Worm (Caenorhabditis elegans) whole organism, L4 larva: Measurements from ENCODE around the gene mpz-3.
A peak's percentile ranks its signal among the peaks of the same experiment; 100 is the strongest.

ENCODE experiments used
- D1046.2 ChIP-seq: fragments of 200-800 bp; sonication (Bioruptor generic); IDR thresholded peaks from 2 replicates; pipeline ENCODE4 v1.3.6; 2022; ENCODE audit warnings: missing genetic modification characterization, missing compliant biosample characterization
- F26F4.8 ChIP-seq: fragments of 200-800 bp; sonication (Bioruptor generic); conservative IDR thresholded peaks from 2 replicates; pipeline ENCODE4 v1.3.6; 2022; ENCODE audit warnings: missing genetic modification characterization, missing compliant biosample characterization
- F37D6.2 ChIP-seq: sonication (generic microtip); optimal IDR thresholded peaks from 2 replicates; lab custom pipeline; 2016; ENCODE audit warnings: mild to moderate bottlenecking, missing genetic modification characterization, missing compliant biosample characterization
- T20F7.1 ChIP-seq: fragments of 200-800 bp; sonication (Bioruptor generic); optimal IDR thresholded peaks from 2 replicates; lab custom pipeline; 2018; ENCODE audit warnings: mild to moderate bottlenecking, missing genetic modification characterization, missing compliant biosample characterization
- Y5F2A.4 ChIP-seq: fragments of 200-800 bp; sonication (Bioruptor generic); optimal IDR thresholded peaks from 2 replicates; lab custom pipeline; 2018; ENCODE audit warnings: mild to moderate bottlenecking, missing genetic modification characterization, missing compliant biosample characterization
- aha-1 ChIP-seq: fragments of 150-350 bp; peaks from one replicate; lab custom pipeline; 2014; ENCODE audit warnings: missing biosample characterization, missing genetic modification characterization
- ceh-28 ChIP-seq: fragments of 150-350 bp; optimal IDR thresholded peaks from 2 replicates; lab custom pipeline; 2014; ENCODE audit warnings: missing biosample characterization, missing genetic modification reagents, missing genetic modification characterization
- ceh-32 ChIP-seq: sonication (generic microtip); optimal IDR thresholded peaks from 2 replicates; lab custom pipeline; 2016; ENCODE audit warnings: mild to moderate bottlenecking, missing genetic modification characterization, missing compliant biosample characterization; ENCODE audit not compliant: poor library complexity
- ces-1 ChIP-seq: fragments of 150-350 bp; sonication (generic microtip); optimal IDR thresholded peaks from 4 replicates; lab custom pipeline; 2014; ENCODE audit warnings: missing biosample characterization, missing genetic modification reagents, missing genetic modification characterization
- daf-16 ChIP-seq, 3 experiments: sonication (generic microtip); optimal IDR thresholded peaks; 2 replicates each; lab custom pipeline; 2016 to 2017; ENCODE audit warnings: missing genetic modification characterization in 3 of 3, missing genetic modification reagents in 3 of 3, mild to moderate bottlenecking in 2 of 3, missing compliant biosample characterization in 2 of 3, missing biosample characterization in 1 of 3, moderate library complexity in 1 of 3
- dmd-6 ChIP-seq: fragments of 200-800 bp; sonication (Bioruptor generic); IDR thresholded peaks from 2 replicates; pipeline ENCODE4 v1.3.6; 2022; ENCODE audit warnings: missing genetic modification reagents, missing genetic modification characterization, missing compliant biosample characterization
- dmd-9 ChIP-seq: fragments of 200-800 bp; sonication (Bioruptor generic); IDR thresholded peaks from 2 replicates; pipeline ENCODE4 v1.3.6; 2022; ENCODE audit warnings: missing genetic modification reagents, missing genetic modification characterization, missing compliant biosample characterization
- dve-1 ChIP-seq: sonication (generic microtip); optimal IDR thresholded peaks from 2 replicates; lab custom pipeline; 2017; ENCODE audit warnings: antibody characterized with exemption, mild to moderate bottlenecking, missing genetic modification characterization, missing compliant biosample characterization; ENCODE audit not compliant: insufficient read depth
- fos-1 ChIP-seq: fragments of 150-350 bp; optimal IDR thresholded peaks from 2 replicates; lab custom pipeline; 2014; ENCODE audit warnings: missing biosample characterization, missing genetic modification characterization
- hlh-11 ChIP-seq: fragments of 200-800 bp; sonication (Bioruptor generic); optimal IDR thresholded peaks from 2 replicates; lab custom pipeline; 2018; ENCODE audit warnings: mild to moderate bottlenecking, missing genetic modification characterization, missing compliant biosample characterization
- hmg-1.1 ChIP-seq: fragments of 200-800 bp; sonication (Bioruptor generic); IDR thresholded peaks from 2 replicates; pipeline ENCODE4 v1.3.6; 2022; ENCODE audit warnings: missing genetic modification reagents, missing genetic modification characterization, missing compliant biosample characterization
- lin-1 ChIP-seq: fragments of 200-800 bp; sonication (Bioruptor generic); IDR thresholded peaks from 2 replicates; pipeline ENCODE4 v1.3.6; 2022; ENCODE audit warnings: missing genetic modification reagents, missing genetic modification characterization, missing compliant biosample characterization
- madf-5 ChIP-seq, 2 experiments: fragments of 200-800 bp; sonication (Bioruptor generic); IDR thresholded peaks; 2 replicates each; pipeline ENCODE4 v1.3.6; 2022; ENCODE audit warnings: missing compliant biosample characterization in 2 of 2, missing genetic modification characterization in 2 of 2
- mdl-1 ChIP-seq, 2 experiments: fragments of 150-350 bp in 1 of 2; sonication (generic microtip) in 1 of 2; optimal IDR thresholded peaks; 2 replicates each; lab custom pipeline; 2014 to 2017; ENCODE audit warnings: missing biosample characterization in 2 of 2, missing genetic modification characterization in 2 of 2
- mdt-29 ChIP-seq: fragments of 200-800 bp; sonication (Bioruptor generic); IDR thresholded peaks from 2 replicates; pipeline ENCODE4 v1.3.6; 2022; ENCODE audit warnings: missing genetic modification reagents, missing genetic modification characterization, missing compliant biosample characterization
- mes-2 ChIP-seq: sonication (generic microtip); optimal IDR thresholded peaks from 2 replicates; lab custom pipeline; 2016; ENCODE audit warnings: missing genotype, mild to moderate bottlenecking, missing genetic modification characterization, missing compliant biosample characterization; ENCODE audit not compliant: poor library complexity, severe bottlenecking
- mxl-3 ChIP-seq: fragments of 200-800 bp; sonication (Bioruptor generic); optimal IDR thresholded peaks from 2 replicates; lab custom pipeline; 2018; ENCODE audit warnings: mild to moderate bottlenecking, missing genetic modification characterization, missing compliant biosample characterization
- nhr-10 ChIP-seq: fragments of 150-350 bp; optimal IDR thresholded peaks from 2 replicates; lab custom pipeline; 2014; ENCODE audit warnings: missing biosample characterization, missing genetic modification characterization
- nhr-237 ChIP-seq: sonication (generic microtip); optimal IDR thresholded peaks from 2 replicates; lab custom pipeline; 2017; ENCODE audit warnings: missing biosample characterization, missing genetic modification characterization
- nhr-28 ChIP-seq: fragments of 150-350 bp; optimal IDR thresholded peaks from 2 replicates; lab custom pipeline; 2014; ENCODE audit warnings: missing biosample characterization, missing genetic modification characterization
- php-3 ChIP-seq: fragments of 200-800 bp; sonication (Bioruptor generic); IDR thresholded peaks from 2 replicates; pipeline ENCODE4 v1.3.6; 2022; ENCODE audit warnings: missing genetic modification reagents, missing genetic modification characterization, missing compliant biosample characterization
- spr-1 ChIP-seq: sonication (generic microtip); optimal IDR thresholded peaks from 2 replicates; lab custom pipeline; 2016; ENCODE audit warnings: mild to moderate bottlenecking, missing genetic modification characterization, missing compliant biosample characterization
- unc-62 ChIP-seq, 3 experiments: fragments of 150-350 bp in 1 of 3; sonication (generic microtip); optimal IDR thresholded peaks in 2 of 3; peaks in 1 of 3; 1 replicate in 1 of 3; 2 replicates in 2 of 3; lab custom pipeline; 2014 to 2017; ENCODE audit warnings: missing biosample characterization in 3 of 3, missing genetic modification characterization in 3 of 3, missing genetic modification reagents in 3 of 3, missing genotype in 1 of 3
- zag-1 ChIP-seq: fragments of 150-350 bp; optimal IDR thresholded peaks from 2 replicates; lab custom pipeline; 2014; ENCODE audit warnings: missing biosample characterization, missing genetic modification characterization
- zfp-3 ChIP-seq: fragments of 200-800 bp; sonication (Bioruptor generic); conservative IDR thresholded peaks from 2 replicates; pipeline ENCODE4 v1.3.6; 2022; ENCODE audit warnings: missing genetic modification reagents, missing genetic modification characterization, missing compliant biosample characterization
- ztf-11 ChIP-seq: fragments of 150-350 bp; optimal IDR thresholded peaks from 2 replicates; lab custom pipeline; 2014; ENCODE audit warnings: missing biosample characterization, missing genetic modification characterization

The mpz-3 gene

DNA sequence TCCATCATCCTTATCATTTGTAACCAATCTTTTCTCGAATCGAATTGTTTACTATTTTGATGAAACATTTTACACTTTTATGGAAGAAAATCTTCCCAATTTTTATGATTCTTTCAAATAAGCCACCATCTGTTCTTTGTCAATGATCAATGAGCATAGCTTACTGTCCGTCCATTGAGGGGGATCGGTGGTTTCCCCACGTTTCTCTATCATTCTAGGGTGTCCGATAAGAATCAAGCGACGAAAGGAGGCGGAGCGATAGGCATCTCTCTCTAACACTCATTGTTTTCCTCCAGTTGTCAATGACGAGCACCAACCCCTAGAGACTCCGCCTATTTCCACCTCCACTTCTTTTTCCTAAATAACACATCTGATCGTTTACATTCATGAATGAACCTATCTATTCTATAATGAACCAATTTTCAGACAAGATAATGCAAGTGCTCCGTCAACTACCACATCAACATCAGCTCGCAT is 40.7 kb downstream of the mpz-3 start, which contains the start of gene C56E6.2:
Gene C56E6.2, plus strand, starts transcription at position 427 of the 477 bp plus-strand sequence.
- TF ChIP-seq hlh-11 (tag; lab: Kevin White, UChicago) (peak; percentile 67), dmd-6 (GFP tag; lab: Robert Waterston, UW) (0 out of 2 replicates have a peak, but pooled peaks have one; percentile 32), dmd-9 (GFP tag; lab: Robert Waterston, UW) (no peak), ces-1 (GFP tag; lab: Kevin White, UChicago) (no peak), nhr-237 (no peak), dve-1 (tag; lab: Kevin White, UChicago) (peak; percentile 21), zag-1 (tag; lab: Kevin White, UChicago) (no peak), daf-16 (GFP tag; optimal IDR thresholded peaks at IDR 0.05; lab: Kevin White, UChicago) (no peak), daf-16 (tag; optimal IDR thresholded peaks at IDR 0.05; lab: Kevin White, UChicago) (peak; percentile 72), D1046.2 (GFP tag; lab: Robert Waterston, UW) (no peak), fos-1 (tag; lab: Kevin White, UChicago) (no peak)

DNA sequence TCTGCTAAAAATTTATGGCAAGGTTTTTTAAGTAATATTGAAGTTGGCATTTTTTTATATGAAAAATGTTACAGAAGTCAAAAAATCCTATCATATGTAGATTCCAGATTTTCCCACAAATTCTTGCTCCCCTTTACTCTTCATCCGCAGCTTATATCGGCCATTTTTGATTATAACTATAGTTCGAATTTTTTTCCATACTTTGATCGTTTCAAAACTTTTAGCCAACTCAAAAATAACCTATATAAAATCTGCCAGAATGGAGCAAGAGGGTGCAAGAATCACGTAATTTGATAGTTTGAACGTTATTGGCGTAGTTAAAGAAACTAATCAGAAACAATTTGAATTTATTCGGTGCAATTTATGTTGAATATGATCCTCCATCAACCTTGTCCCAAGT is 41.3 kb downstream of the mpz-3 start:
- TF ChIP-seq zfp-3 (GFP tag; lab: Robert Waterston, UW) (0 out of 2 replicates have a peak, but pooled peaks have one; percentile 7), ceh-28 (tag; lab: Kevin White, UChicago) (no peak), spr-1 (no peak), D1046.2 (GFP tag; lab: Robert Waterston, UW) (no peak), mes-2 (tag; lab: Kevin White, UChicago) (no peak), F26F4.8 (no peak), aha-1 (tag; lab: Kevin White, UChicago) (peak; percentile 91), mxl-3 (GFP tag; lab: Kevin White, UChicago) (no peak), mdt-29 (no peak), Y5F2A.4 (GFP tag; lab: Kevin White, UChicago) (no peak), php-3 (GFP tag; lab: Robert Waterston, UW) (no peak), lin-1 (GFP tag; lab: Robert Waterston, UW) (no peak)
- TF ChIP-seq, all 104 proteins: peak for 2

DNA sequence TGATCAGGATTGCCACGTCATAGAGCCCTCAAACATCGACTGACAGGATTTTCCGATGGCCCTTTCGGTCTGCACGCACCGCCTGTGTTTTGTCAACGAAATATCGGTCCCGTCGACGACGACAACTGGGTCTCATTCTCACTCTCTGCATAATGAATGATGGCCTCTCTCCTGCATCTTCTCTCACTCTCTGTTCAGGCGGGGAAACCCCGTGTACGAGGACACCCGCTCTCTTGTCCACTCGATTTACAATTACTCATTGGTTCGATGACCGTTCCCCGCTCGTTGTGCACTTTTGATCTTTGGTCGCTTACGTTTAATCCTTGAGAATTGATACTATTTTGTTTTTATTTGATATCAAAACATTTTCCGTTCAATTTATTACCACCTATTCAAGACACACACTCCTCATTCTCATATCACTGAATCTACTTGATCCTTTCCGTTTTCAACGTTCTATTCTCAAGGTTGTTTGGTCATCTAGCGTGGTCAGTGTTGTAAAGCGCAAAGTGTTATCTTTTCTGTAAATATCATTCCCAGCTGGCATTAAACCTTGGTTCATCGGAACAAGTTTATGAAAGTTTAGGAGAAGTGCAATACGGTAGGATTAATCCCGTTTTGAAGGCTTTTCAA is 42.5 kb downstream of the mpz-3 start:
- 0 out of 2 replicates have a peak, but pooled peaks have one; percentile 5 for TF ChIP-seq dmd-6 (GFP tag; lab: Robert Waterston, UW)
- peak; percentile 28 for TF ChIP-seq hlh-11 (tag; lab: Kevin White, UChicago)
- peak; percentile 21 for TF ChIP-seq dve-1 (tag; lab: Kevin White, UChicago)
- TF ChIP-seq mdl-1 (tag; optimal IDR thresholded peaks at IDR 0.05; lab: Kevin White, UChicago), result peak in 1 of 2 experiments; percentile 11
- peak; percentile 29 for TF ChIP-seq nhr-28 (tag; lab: Kevin White, UChicago)
- peak in 1 of 2 experiments; percentile 88 for TF ChIP-seq unc-62 (GFP tag; optimal IDR thresholded peaks at IDR 0.05 in 1 of 2; lab: Kevin White, UChicago)
- no peak for TF ChIP-seq unc-62 (tag; optimal IDR thresholded peaks at IDR 0.05; lab: Kevin White, UChicago)
- TF ChIP-seq hmg-1.1 (GFP tag; lab: Robert Waterston, UW), result no peak
- TF ChIP-seq daf-16 (GFP tag; optimal IDR thresholded peaks at IDR 0.05; lab: Kevin White, UChicago), result no peak
- peak; percentile 32 for TF ChIP-seq daf-16 (tag; optimal IDR thresholded peaks at IDR 0.05; lab: Kevin White, UChicago)
- peak; percentile 97 for TF ChIP-seq aha-1 (tag; lab: Kevin White, UChicago)
- TF ChIP-seq ztf-11 (tag; lab: Kevin White, UChicago), result no peak
- TF ChIP-seq mxl-3 (GFP tag; lab: Kevin White, UChicago), result peak; percentile 3
- TF ChIP-seq madf-5 (GFP tag; IDR thresholded peaks at IDR 0.05; lab: Robert Waterston, UW), result no peak

DNA sequence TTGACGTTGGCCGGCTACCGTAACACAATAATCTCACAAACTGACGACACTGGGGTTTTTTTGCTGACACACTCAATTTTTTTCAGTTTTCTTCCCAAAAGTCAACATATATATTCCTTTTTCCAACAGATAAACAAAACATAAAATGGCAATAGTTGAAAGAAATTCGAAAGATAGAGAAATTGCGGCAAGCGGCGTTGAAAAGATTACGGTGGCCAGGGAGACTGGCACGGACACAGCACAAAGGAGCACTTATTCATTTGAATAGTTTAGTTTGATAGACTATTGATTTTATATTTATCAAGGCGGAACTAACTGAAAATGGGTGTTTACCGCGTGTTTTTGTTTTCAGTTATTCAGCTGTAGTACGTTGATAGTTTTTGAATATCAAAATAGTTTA is 43.9 kb downstream of the mpz-3 start, which contains the start of gene toe-2:
Gene toe-2, minus strand, starts transcription at position 70 of the 400 bp plus-strand sequence.
- TF ChIP-seq daf-16 (GFP tag; optimal IDR thresholded peaks at IDR 0.05; lab: Kevin White, UChicago) (no peak), daf-16 (tag; optimal IDR thresholded peaks at IDR 0.05; lab: Kevin White, UChicago) (peak; percentile 88), F37D6.2 (tag; lab: Kevin White, UChicago) (no peak), T20F7.1 (no peak), dve-1 (tag; lab: Kevin White, UChicago) (peak; percentile 18), ceh-32 (no peak), hlh-11 (tag; lab: Kevin White, UChicago) (peak; percentile 37), zfp-3 (GFP tag; lab: Robert Waterston, UW) (no peak), Y5F2A.4 (GFP tag; lab: Kevin White, UChicago) (no peak), nhr-10 (tag; lab: Kevin White, UChicago) (no peak)
